Fruit fly (Drosophila melanogaster) whole organism: ENCODE measurements around the gene CG6610.

Experiments used
- CG8478 ChIP-seq: fragments of >200 bp; optimal IDR thresholded peaks from 2 replicates; lab custom pipeline; 2018; ENCODE audit warnings: inconsistent platforms
- Dll ChIP-seq: fragments of >200 bp; optimal IDR thresholded peaks from 2 replicates; lab custom pipeline; 2017
- EcR ChIP-seq, 2 experiments: fragments of >200 bp; optimal IDR thresholded peaks; 2 replicates each; lab custom pipeline; 2017; ENCODE audit warnings: missing biosample characterization in 2 of 2, missing genetic modification characterization in 2 of 2, missing genetic modification reagents in 2 of 2
- pan ChIP-seq: fragments of >200 bp; optimal IDR thresholded peaks from 2 replicates; lab custom pipeline; 2017
- psq ChIP-seq: fragments of >200 bp; optimal IDR thresholded peaks from 2 replicates; lab custom pipeline; 2017
- usp ChIP-seq: fragments of >200 bp; optimal IDR thresholded peaks from 2 replicates; lab custom pipeline; 2017; ENCODE audit warnings: missing biosample characterization, missing genetic modification characterization, mixed read lengths

Gene CG6610

DNA sequence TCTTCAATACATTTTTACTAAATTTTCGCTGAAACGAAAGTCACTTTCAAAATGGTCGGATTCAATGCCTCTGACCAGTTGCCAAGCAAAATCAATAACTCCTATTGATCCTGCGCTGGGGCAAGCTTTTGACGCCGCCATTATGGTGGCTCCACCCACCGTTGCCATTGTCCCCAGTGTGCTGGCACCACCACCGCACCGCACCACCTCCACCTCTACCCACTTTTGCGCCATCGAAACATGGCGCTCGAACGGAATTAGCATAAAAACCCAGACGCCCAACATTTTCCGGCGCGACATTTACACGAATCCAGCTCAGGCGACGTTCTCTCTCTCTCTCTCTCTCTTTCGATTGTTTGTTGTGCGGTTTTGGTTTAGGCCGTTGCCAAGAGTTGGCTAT, 41.5 kb downstream of the CG6610 start:
- TF ChIP-seq CG8478: no peak
- no peak for TF ChIP-seq pan (lab: Kevin White, UChicago)
- TF ChIP-seq Dll: no peak
- TF ChIP-seq usp (GFP tag; lab: Kevin White, UChicago): no peak
- no peak for TF ChIP-seq psq (lab: Kevin White, UChicago)
- no peak for TF ChIP-seq EcR (GFP tag; optimal IDR thresholded peaks at IDR 0.05; lab: Kevin White, UChicago)

- TF ChIP-seq CG8478 (no peak), Dll (no peak), EcR (GFP tag; optimal IDR thresholded peaks at IDR 0.05; lab: Kevin White, UChicago) (no peak), psq (lab: Kevin White, UChicago) (no peak), pan (lab: Kevin White, UChicago) (no peak), usp (GFP tag; lab: Kevin White, UChicago) (no peak)
Observed at dm6 chr3L:6124616-6125408, 49.5 kb downstream of the CG6610 start.

DNA sequence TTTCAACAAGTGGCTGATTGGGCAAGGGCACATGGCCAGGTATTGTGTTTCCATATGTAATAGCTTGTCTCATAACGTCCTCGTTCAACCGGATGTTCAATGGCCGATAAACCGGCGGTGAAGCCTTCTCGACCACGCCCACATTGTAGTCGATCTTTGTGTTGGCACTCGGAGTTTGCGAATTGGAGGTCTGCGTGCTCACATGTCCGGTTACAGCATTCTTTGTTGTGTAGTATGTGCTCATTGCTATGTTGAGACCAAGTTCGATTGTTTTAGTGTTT, 50.0 kb downstream of the CG6610 start:
- TF ChIP-seq Dll: no peak
- no peak for TF ChIP-seq pan (lab: Kevin White, UChicago)
- no peak for TF ChIP-seq CG8478
- no peak for TF ChIP-seq usp (GFP tag; lab: Kevin White, UChicago)
- TF ChIP-seq EcR (GFP tag; optimal IDR thresholded peaks at IDR 0.05; lab: Kevin White, UChicago): no peak
- no peak for TF ChIP-seq psq (lab: Kevin White, UChicago)
